Worm (Caenorhabditis elegans) whole organism, L1 larva: ENCODE data around the gene Y60A3A.19.
A peak's percentile ranks its signal among the peaks of the same experiment; 100 is the strongest.

Experiments
- C16A3.4 ChIP-seq: fragments of 150-350 bp; optimal IDR thresholded peaks from 2 replicates; lab custom pipeline; 2014; ENCODE audit warnings: missing biosample characterization, missing genetic modification characterization
- C34B4.2 ChIP-seq: sonication (generic microtip); optimal IDR thresholded peaks from 2 replicates; lab custom pipeline; 2017; ENCODE audit warnings: mild to moderate bottlenecking, missing genetic modification characterization, missing compliant biosample characterization
- F16B12.6 ChIP-seq: fragments of 150-350 bp; optimal IDR thresholded peaks from 2 replicates; lab custom pipeline; 2014; ENCODE audit warnings: missing biosample characterization, missing genetic modification characterization
- aha-1 ChIP-seq: fragments of 150-350 bp; optimal IDR thresholded peaks from 2 replicates; lab custom pipeline; 2014; ENCODE audit warnings: missing biosample characterization, missing genetic modification characterization
- ama-1 ChIP-seq: fragments of 150-350 bp; optimal IDR thresholded peaks from 2 replicates; lab custom pipeline; 2014
- blmp-1 ChIP-seq: fragments of 150-350 bp; optimal IDR thresholded peaks from 2 replicates; lab custom pipeline; 2014; ENCODE audit warnings: missing biosample characterization, missing genetic modification characterization
- ceh-63 ChIP-seq: fragments of 200-800 bp; sonication (Bioruptor generic); optimal IDR thresholded peaks from 2 replicates; lab custom pipeline; 2018; ENCODE audit warnings: mild to moderate bottlenecking, missing genetic modification characterization, missing compliant biosample characterization
- ceh-8 ChIP-seq: fragments of 200-800 bp; sonication (Bioruptor generic); optimal IDR thresholded peaks from 2 replicates; lab custom pipeline; 2018; ENCODE audit warnings: mild to moderate bottlenecking, missing genetic modification characterization, moderate library complexity, missing compliant biosample characterization
- dpl-1 ChIP-seq, 3 experiments: fragments of 150-350 bp in 2 of 3; sonication (generic microtip) in 1 of 3; optimal IDR thresholded peaks; 2 replicates each; lab custom pipeline; 2014 to 2017; ENCODE audit warnings: missing biosample characterization in 3 of 3, missing genetic modification characterization in 3 of 3, missing genetic modification reagents in 3 of 3
- dsc-1 ChIP-seq: sonication (generic microtip); optimal IDR thresholded peaks from 2 replicates; lab custom pipeline; 2016; ENCODE audit warnings: mild to moderate bottlenecking, missing genetic modification characterization, missing compliant biosample characterization
- efl-1 ChIP-seq, 4 experiments: fragments of 150-350 bp; optimal IDR thresholded peaks in 3 of 4; peaks in 1 of 4; 1 replicate in 1 of 4; 2 replicates in 3 of 4; lab custom pipeline; 2014; ENCODE audit warnings: missing biosample characterization in 2 of 4, missing genetic modification characterization in 2 of 4, missing genetic modification reagents in 2 of 4
- efl-3 ChIP-seq: fragments of 200-800 bp; sonication (Bioruptor generic); optimal IDR thresholded peaks from 2 replicates; lab custom pipeline; 2018; ENCODE audit warnings: mild to moderate bottlenecking, missing genetic modification characterization, missing compliant biosample characterization
- fos-1 ChIP-seq: fragments of 150-350 bp; optimal IDR thresholded peaks from 2 replicates; lab custom pipeline; 2014; ENCODE audit warnings: missing biosample characterization, missing genetic modification characterization
- hpl-2 ChIP-seq: fragments of 150-350 bp; optimal IDR thresholded peaks from 2 replicates; lab custom pipeline; 2014; ENCODE audit warnings: missing biosample characterization, missing genetic modification reagents, missing genetic modification characterization
- irx-1 ChIP-seq: sonication (generic microtip); optimal IDR thresholded peaks from 2 replicates; lab custom pipeline; 2016; ENCODE audit warnings: missing genetic modification characterization, missing compliant biosample characterization
- isw-1 ChIP-seq: fragments of 200-800 bp; sonication (Bioruptor generic); IDR thresholded peaks from 2 replicates; pipeline ENCODE4 v1.3.6; 2022; ENCODE audit warnings: missing genetic modification characterization, missing compliant biosample characterization
- lin-13 ChIP-seq: fragments of 150-350 bp; optimal IDR thresholded peaks from 2 replicates; lab custom pipeline; 2014; ENCODE audit warnings: missing biosample characterization, missing genetic modification reagents, missing genetic modification characterization
- lin-15B ChIP-seq: fragments of 150-350 bp; sonication (generic microtip); optimal IDR thresholded peaks from 3 replicates; lab custom pipeline; 2014; ENCODE audit warnings: missing biosample characterization, missing genetic modification characterization
- mef-2 ChIP-seq: fragments of 150-350 bp; optimal IDR thresholded peaks from 2 replicates; lab custom pipeline; 2014; ENCODE audit warnings: missing biosample characterization, missing genetic modification characterization
- mep-1 ChIP-seq: fragments of 150-350 bp; optimal IDR thresholded peaks from 2 replicates; lab custom pipeline; 2014; ENCODE audit warnings: missing biosample characterization, missing genetic modification characterization
- nhr-20 ChIP-seq: sonication (generic microtip); optimal IDR thresholded peaks from 2 replicates; lab custom pipeline; 2016; ENCODE audit warnings: mild to moderate bottlenecking, missing genetic modification characterization, missing compliant biosample characterization
- nhr-237 ChIP-seq: fragments of 150-350 bp; optimal IDR thresholded peaks from 2 replicates; lab custom pipeline; 2014; ENCODE audit warnings: missing biosample characterization, missing genetic modification characterization
- nhr-28 ChIP-seq: fragments of 150-350 bp; optimal IDR thresholded peaks from 2 replicates; lab custom pipeline; 2014; ENCODE audit warnings: missing biosample characterization, missing genetic modification characterization
- nhr-47 ChIP-seq: sonication (generic microtip); optimal IDR thresholded peaks from 2 replicates; lab custom pipeline; 2016; ENCODE audit warnings: mild to moderate bottlenecking, missing genetic modification characterization, moderate library complexity, missing compliant biosample characterization
- nhr-71 ChIP-seq: sonication (generic microtip); optimal IDR thresholded peaks from 2 replicates; lab custom pipeline; 2016; ENCODE audit warnings: mild to moderate bottlenecking, missing genetic modification characterization, moderate library complexity, missing compliant biosample characterization
- nhr-77 ChIP-seq: fragments of 150-350 bp; optimal IDR thresholded peaks from 2 replicates; lab custom pipeline; 2014; ENCODE audit warnings: missing biosample characterization, missing genetic modification characterization
- nhr-84 ChIP-seq: sonication (generic microtip); optimal IDR thresholded peaks from 2 replicates; lab custom pipeline; 2017; ENCODE audit warnings: missing biosample characterization, missing genetic modification characterization
- nhr-85 ChIP-seq: sonication (generic microtip); peaks from one replicate; lab custom pipeline; 2016; ENCODE audit warnings: missing genetic modification characterization, inconsistent platforms, missing compliant biosample characterization
- nhr-90 ChIP-seq: sonication (generic microtip); optimal IDR thresholded peaks from 2 replicates; lab custom pipeline; 2016; ENCODE audit warnings: mild to moderate bottlenecking, missing genetic modification characterization, missing compliant biosample characterization; ENCODE audit not compliant: poor library complexity
- pqm-1 ChIP-seq: sonication (generic microtip); optimal IDR thresholded peaks from 3 replicates; lab custom pipeline; 2017; ENCODE audit warnings: missing biosample characterization, missing genetic modification characterization
- snu-23 ChIP-seq: sonication (generic microtip); optimal IDR thresholded peaks from 2 replicates; lab custom pipeline; 2016; ENCODE audit warnings: missing genetic modification characterization, missing compliant biosample characterization
- sox-4 ChIP-seq: sonication (generic microtip); optimal IDR thresholded peaks from 2 replicates; lab custom pipeline; 2016; ENCODE audit warnings: missing genetic modification characterization, missing compliant biosample characterization
- sptf-1 ChIP-seq: fragments of 150-350 bp; optimal IDR thresholded peaks from 2 replicates; lab custom pipeline; 2014; ENCODE audit warnings: missing biosample characterization, missing genetic modification characterization
- sup-37 ChIP-seq: fragments of 200-800 bp; sonication (Bioruptor generic); optimal IDR thresholded peaks from 2 replicates; lab custom pipeline; 2018; ENCODE audit warnings: mild to moderate bottlenecking, missing genetic modification characterization, missing compliant biosample characterization
- swsn-7 ChIP-seq: sonication (generic microtip); optimal IDR thresholded peaks from 2 replicates; lab custom pipeline; 2016; ENCODE audit warnings: missing genetic modification characterization, missing compliant biosample characterization
- unc-98 ChIP-seq: fragments of 200-800 bp; sonication (Bioruptor generic); IDR thresholded peaks from 2 replicates; pipeline ENCODE4 v1.3.6; 2022; ENCODE audit warnings: missing genetic modification characterization, missing compliant biosample characterization
- vab-15 ChIP-seq: sonication (generic microtip); optimal IDR thresholded peaks from 2 replicates; lab custom pipeline; 2017; ENCODE audit warnings: missing genotype, mild to moderate bottlenecking, missing genetic modification characterization, missing compliant biosample characterization
- zag-1 ChIP-seq: fragments of 150-350 bp; optimal IDR thresholded peaks from 2 replicates; lab custom pipeline; 2014; ENCODE audit warnings: missing biosample characterization, missing genetic modification characterization
- zip-4 ChIP-seq: fragments of 200-800 bp; sonication (Bioruptor generic); optimal IDR thresholded peaks from 2 replicates; lab custom pipeline; 2018; ENCODE audit warnings: mild to moderate bottlenecking, missing genetic modification characterization, moderate library complexity, missing compliant biosample characterization
- ztf-11 ChIP-seq, 2 experiments: sonication (generic microtip); optimal IDR thresholded peaks; 2 replicates each; lab custom pipeline; 2016 to 2017; ENCODE audit warnings: missing genetic modification characterization in 2 of 2, missing biosample characterization in 1 of 2, missing compliant biosample characterization in 1 of 2

Y60A3A.19 gene

ce11 chrV:19908854-19909253 is 7.5 kb upstream of the Y60A3A.19 start (continued):
- TF ChIP-seq nhr-71 (tag; lab: Kevin White, UChicago) (no peak), lin-15B (tag; lab: Kevin White, UChicago) (no peak), zag-1 (no peak), nhr-90 (no peak), ama-1 (lab: Kevin White, UChicago) (no peak), lin-13 (GFP tag; lab: Kevin White, UChicago) (no peak), unc-98 (GFP tag; lab: Robert Waterston, UW) (no peak), nhr-47 (tag; lab: Kevin White, UChicago) (no peak), ztf-11 (tag; optimal IDR thresholded peaks at IDR 0.05; lab: Kevin White, UChicago) (no peak), blmp-1 (no peak), irx-1 (no peak), ceh-8 (GFP tag; lab: Kevin White, UChicago) (no peak), nhr-237 (no peak), efl-1 (optimal IDR thresholded peaks at IDR 0.05; lab: Kevin White, UChicago) (peak in 1 of 2 experiments; percentile 25), efl-1 (GFP tag; optimal IDR thresholded peaks at IDR 0.05 in 1 of 2; lab: Kevin White, UChicago) (peak; percentile 38 to 88), aha-1 (tag; lab: Kevin White, UChicago) (no peak), dpl-1 (GFP tag; optimal IDR thresholded peaks at IDR 0.05; lab: Kevin White, UChicago) (peak in 1 of 3 experiments; percentile 31), pqm-1 (tag; lab: Kevin White, UChicago) (no peak), nhr-77 (tag; lab: Kevin White, UChicago) (no peak), F16B12.6 (peak; percentile 86), mep-1 (tag; lab: Kevin White, UChicago) (peak; percentile 41), hpl-2 (GFP tag; lab: Kevin White, UChicago) (no peak)

DNA sequence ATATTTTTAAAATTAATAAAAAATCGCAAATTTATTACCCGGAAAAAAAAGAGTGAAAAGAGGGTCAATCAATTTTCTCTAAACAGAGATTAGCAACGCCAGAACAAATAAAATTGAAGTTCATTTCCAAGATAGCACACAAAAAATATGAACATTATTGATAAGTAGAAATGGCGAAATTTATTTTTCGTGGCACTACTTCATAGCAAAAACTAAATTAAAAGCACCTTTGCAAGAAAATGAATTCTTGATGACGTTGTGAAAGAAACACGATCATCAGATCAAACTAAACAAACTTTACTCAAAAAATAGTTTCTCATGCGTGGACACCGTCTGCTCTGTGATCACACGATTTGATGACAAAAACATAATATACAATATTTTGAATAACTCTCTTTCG is 6.3 kb downstream of the Y60A3A.19 start, which contains the start of gene Y60A3A.16:
TSS of gene Y60A3A.16 (minus strand) at position 101 of the 400 bp plus-strand sequence.
- TF ChIP-seq zag-1 (no peak), nhr-20 (tag; lab: Kevin White, UChicago) (no peak), dsc-1 (tag; lab: Kevin White, UChicago) (no peak), fos-1 (tag; lab: Kevin White, UChicago) (no peak), C34B4.2 (tag; lab: Kevin White, UChicago) (no peak), nhr-84 (tag; lab: Kevin White, UChicago) (no peak), C16A3.4 (tag; lab: Kevin White, UChicago) (no peak), snu-23 (GFP tag; lab: Kevin White, UChicago) (no peak), nhr-85 (tag; lab: Kevin White, UChicago) (no peak), sptf-1 (tag; lab: Kevin White, UChicago) (no peak), sup-37 (GFP tag; lab: Kevin White, UChicago) (no peak), dpl-1 (GFP tag; optimal IDR thresholded peaks at IDR 0.05; lab: Kevin White, UChicago) (no peak)

DNA sequence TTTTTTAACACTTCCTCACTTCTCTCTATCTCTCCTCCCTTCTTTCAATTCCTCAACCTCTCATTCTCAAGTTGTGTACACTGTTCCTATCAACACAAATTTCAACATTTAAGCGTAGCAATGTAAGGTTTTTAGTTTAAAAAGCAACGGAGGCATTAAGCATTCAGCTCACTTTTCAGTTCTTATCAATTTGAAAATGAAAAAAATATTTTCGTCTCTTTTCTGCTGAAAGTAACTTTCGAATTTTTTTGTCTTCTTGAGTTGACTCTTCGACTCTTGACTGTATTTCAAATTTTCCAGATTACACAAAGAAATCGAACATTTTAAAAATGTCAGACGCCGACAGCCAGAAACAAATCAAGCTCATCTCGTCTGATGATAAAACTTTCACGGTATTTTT is 7.6 kb downstream of the Y60A3A.19 start, which contains the start of gene skr-4:
TSS of gene skr-4 (plus strand) at position 301 of the 400 bp plus-strand sequence.
- TF ChIP-seq isw-1 (GFP tag; lab: Robert Waterston, UW) (no peak), nhr-84 (tag; lab: Kevin White, UChicago) (no peak)

DNA sequence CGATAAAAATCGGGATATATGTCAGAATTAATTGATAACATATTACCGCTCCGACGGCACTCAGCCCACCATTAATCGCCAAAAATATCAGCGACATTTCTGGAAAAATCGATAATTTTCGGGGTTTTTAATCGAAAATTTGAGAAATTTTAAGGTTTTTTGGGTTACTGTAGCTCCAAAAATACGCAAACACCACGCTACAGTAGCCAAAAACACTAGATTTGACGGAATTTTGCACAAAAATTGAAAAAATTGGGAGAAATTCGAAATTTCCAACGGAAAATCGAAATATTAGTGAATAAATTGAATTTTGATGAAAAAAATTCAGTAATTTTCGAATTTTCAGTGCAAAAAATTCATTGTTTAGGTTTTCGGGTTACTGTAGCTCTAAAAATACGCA is 17.9 kb downstream of the Y60A3A.19 start, which contains the start of gene algn-7:
TSS of gene algn-7 (minus strand) at position 101 of the 400 bp plus-strand sequence.
- TF ChIP-seq nhr-237, result no peak
- TF ChIP-seq dpl-1 (GFP tag; optimal IDR thresholded peaks at IDR 0.05; lab: Kevin White, UChicago), result no peak
- TF ChIP-seq nhr-28 (tag; lab: Kevin White, UChicago), result no peak
- TF ChIP-seq nhr-85 (tag; lab: Kevin White, UChicago), result no peak
- TF ChIP-seq nhr-20 (tag; lab: Kevin White, UChicago), result no peak
- TF ChIP-seq ceh-8 (GFP tag; lab: Kevin White, UChicago), result no peak
- TF ChIP-seq mef-2 (tag; lab: Kevin White, UChicago), result no peak
- TF ChIP-seq ztf-11 (tag; optimal IDR thresholded peaks at IDR 0.05; lab: Kevin White, UChicago), result no peak
- no peak for TF ChIP-seq zip-4
- no peak for TF ChIP-seq swsn-7 (tag; lab: Kevin White, UChicago)
- no peak for TF ChIP-seq vab-15 (tag; lab: Kevin White, UChicago)
- TF ChIP-seq efl-3 (GFP tag; lab: Kevin White, UChicago), result no peak
- TF ChIP-seq ceh-63, result no peak
- TF ChIP-seq sox-4 (tag; lab: Kevin White, UChicago), result no peak
- TF ChIP-seq, all 84 proteins: peak for 0
